Worm (Caenorhabditis elegans): ENCODE data around the gene sri-37.

ce11 chrII:2622480-2622879 lies 6.9 kb upstream of the sri-37 start, which contains the start of gene D2062.5:
- TF ChIP-seq him-1 (tag; optimal IDR thresholded peaks at IDR 0.05) (no peak), W03F9.2 (tag; optimal IDR thresholded peaks at IDR 0.05) (no peak)

Measured in whole organism, L4/young adult.